Fruit fly (Drosophila melanogaster): Measurements from ENCODE around the gene GlcAT-S.

Gene GlcAT-S

dm6 chr2L:9613922-9614321 lies 2.3 kb upstream of the GlcAT-S start (continued):
- TF ChIP-seq CG2712 (tag; optimal IDR thresholded peaks at IDR 0.05), result peak; percentile 35
- TF ChIP-seq salm (tag; optimal IDR thresholded peaks at IDR 0.05), result peak; percentile 3
- TF ChIP-seq row (GFP tag; IDR thresholded peaks at IDR 0.05), result peak; percentile 61
- TF ChIP-seq vvl (GFP tag; IDR thresholded peaks at IDR 0.05), result peak; percentile 43
- TF ChIP-seq Abd-B (GFP tag; optimal IDR thresholded peaks at IDR 0.05), result no peak
- no peak for TF ChIP-seq Dip3 (GFP tag; optimal IDR thresholded peaks at IDR 0.05)
- no peak; the same call in 1 of the 2 replicates for TF ChIP-seq CG31441 (GFP tag; IDR thresholded peaks at IDR 0.05)
- TF ChIP-seq Vsx1 (GFP tag; optimal IDR thresholded peaks at IDR 0.05), result no peak
- no peak for TF ChIP-seq Bdp1 (GFP tag; optimal IDR thresholded peaks at IDR 0.05)
- peak; percentile 49 for TF ChIP-seq NfI (GFP tag; optimal IDR thresholded peaks at IDR 0.05)
- TF ChIP-seq CG6813 (GFP tag; optimal IDR thresholded peaks at IDR 0.05), result peak; percentile 55
- no peak for TF ChIP-seq pb (GFP tag; optimal IDR thresholded peaks at IDR 0.05)
- TF ChIP-seq Oli (tag; optimal IDR thresholded peaks at IDR 0.05), result no peak

- TF ChIP-seq CG17829 (tag; optimal IDR thresholded peaks at IDR 0.05) (no peak), sens (GFP tag) (peak; percentile 65), CG10543 (GFP tag; optimal IDR thresholded peaks at IDR 0.05) (peak; percentile 57), Poxn (GFP tag; IDR thresholded peaks at IDR 0.05) (no peak), CG17912 (GFP tag; optimal IDR thresholded peaks at IDR 0.05) (no peak), fd102C (GFP tag; optimal IDR thresholded peaks at IDR 0.05) (no peak), D19B (GFP tag; optimal IDR thresholded peaks at IDR 0.05) (no peak), Med (GFP tag) (peak; percentile 60), CG32767 (GFP tag; IDR thresholded peaks at IDR 0.05) (no peak), CG11093 (GFP tag; IDR thresholded peaks at IDR 0.05) (no peak), CG12769 (tag; optimal IDR thresholded peaks at IDR 0.05) (no peak), dimm (GFP tag; IDR thresholded peaks at IDR 0.05) (no peak), CG9437 (GFP tag; optimal IDR thresholded peaks at IDR 0.05) (no peak), salm (tag; optimal IDR thresholded peaks at IDR 0.05) (no peak), Deaf1 (tag; optimal IDR thresholded peaks at IDR 0.05) (no peak), CG34422 (GFP tag; IDR thresholded peaks at IDR 0.05) (no peak), fd3F (GFP tag; optimal IDR thresholded peaks at IDR 0.05) (no peak), Fer3 (tag; optimal IDR thresholded peaks at IDR 0.05) (no peak), CG2199 (GFP tag; IDR thresholded peaks at IDR 0.05) (0 out of 3 replicates have a peak, but pooled peaks have one; percentile 51), CG3163 (GFP tag; optimal IDR thresholded peaks at IDR 0.05) (no peak), CG12071 (GFP tag; optimal IDR thresholded peaks at IDR 0.05) (no peak), exex (tag; optimal IDR thresholded peaks at IDR 0.05) (peak; percentile 76), MTF-1 (GFP tag; optimal IDR thresholded peaks at IDR 0.05; ENCODE audit: borderline replicate concordance) (no peak), TFAM (GFP tag; optimal IDR thresholded peaks at IDR 0.05) (no peak), CG4854 (GFP tag; optimal IDR thresholded peaks at IDR 0.05) (no peak), CG1603 (tag; optimal IDR thresholded peaks at IDR 0.05) (peak; percentile 3), vnd (GFP tag; IDR thresholded peaks at IDR 0.05; ENCODE audit: partially characterized antibody) (no peak), CG2889 (GFP tag; IDR thresholded peaks at IDR 0.05) (no peak), CG14710 (tag; optimal IDR thresholded peaks at IDR 0.05) (no peak), Usf (GFP tag; optimal IDR thresholded peaks at IDR 0.05) (no peak), dmrt99B (tag; optimal IDR thresholded peaks at IDR 0.05) (no peak), CG6175 (GFP tag; IDR thresholded peaks at IDR 0.05) (no peak), CG30020 (tag; optimal IDR thresholded peaks at IDR 0.05) (no peak), shn (GFP tag; optimal IDR thresholded peaks at IDR 0.05) (no peak), CG15269 (tag; optimal IDR thresholded peaks at IDR 0.05) (no peak), HmgZ (tag; optimal IDR thresholded peaks at IDR 0.05) (peak; percentile 6), Side (GFP tag; optimal IDR thresholded peaks at IDR 0.05) (no peak), Atf3 (GFP tag; optimal IDR thresholded peaks at IDR 0.05) (no peak)
These were observed 1.5 kb upstream of the GlcAT-S start for dm6 chr2L:9614674-9615258.

Data from whole organism, embryonic.